Worm (Caenorhabditis elegans): ENCODE results near the gene F12E12.2.

F12E12.2 gene

DNA sequence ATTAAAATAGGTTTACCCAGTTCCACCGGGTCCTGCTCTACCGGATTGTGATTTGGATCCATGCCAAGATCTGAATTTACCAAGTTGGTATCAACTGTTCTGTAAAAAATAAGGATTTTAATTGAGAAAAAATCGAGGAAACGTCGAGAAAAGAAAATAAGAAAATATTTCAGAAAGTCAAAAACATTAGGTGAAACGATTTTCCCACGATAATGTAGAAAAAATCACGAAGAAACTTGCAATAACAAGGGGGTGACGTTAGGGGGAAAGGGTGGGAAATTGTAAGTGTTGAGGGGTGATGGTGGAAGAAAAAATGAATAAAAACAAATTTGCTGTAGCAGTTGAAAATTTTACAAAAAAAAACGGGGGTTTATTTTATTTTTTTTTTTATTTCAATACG lies 33.4 kb downstream of the F12E12.2 start, which contains the start of gene T24E12.10:
T24E12.10 (minus strand) TSS at position 101 of the 400 bp plus-strand sequence.
- no peak for TF ChIP-seq nhr-11 (tag; optimal IDR thresholded peaks at IDR 0.05)
- TF ChIP-seq nhr-23 (tag; optimal IDR thresholded peaks at IDR 0.05) = no peak
- no peak for TF ChIP-seq elt-3 (tag; optimal IDR thresholded peaks at IDR 0.05)
- TF ChIP-seq lin-11 (tag; optimal IDR thresholded peaks at IDR 0.05) = no peak
- no peak for TF ChIP-seq lin-39 (tag; optimal IDR thresholded peaks at IDR 0.05)
- TF ChIP-seq nhr-21 (tag; optimal IDR thresholded peaks at IDR 0.05) = no peak
- TF ChIP-seq ama-1 (optimal IDR thresholded peaks at IDR 0.05) = no peak
- no peak for TF ChIP-seq egl-27 (tag; optimal IDR thresholded peaks at IDR 0.05)
- no peak for TF ChIP-seq aly-2 (tag; optimal IDR thresholded peaks at IDR 0.05)
- no peak for TF ChIP-seq sem-4 (tag; optimal IDR thresholded peaks at IDR 0.05)
- no peak for TF ChIP-seq nhr-10 (tag; optimal IDR thresholded peaks at IDR 0.05)
- no peak for TF ChIP-seq ZK546.5 (tag; optimal IDR thresholded peaks at IDR 0.05)
- no peak for TF ChIP-seq nhr-12 (tag; optimal IDR thresholded peaks at IDR 0.05)
- TF ChIP-seq alr-1 (tag; optimal IDR thresholded peaks at IDR 0.05) = no peak
- no peak for TF ChIP-seq sma-3 (GFP tag; optimal IDR thresholded peaks at IDR 0.05)
- TF ChIP-seq nhr-237 (tag; optimal IDR thresholded peaks at IDR 0.05) = no peak
- no peak for TF ChIP-seq Y55F3AM.14 (GFP tag; optimal IDR thresholded peaks at IDR 0.05)
- TF ChIP-seq elt-1 (tag; optimal IDR thresholded peaks at IDR 0.05) = no peak
- no peak for TF ChIP-seq ceh-16 (tag; optimal IDR thresholded peaks at IDR 0.05)
- TF ChIP-seq mdl-1 (tag; optimal IDR thresholded peaks at IDR 0.05) = no peak

DNA sequence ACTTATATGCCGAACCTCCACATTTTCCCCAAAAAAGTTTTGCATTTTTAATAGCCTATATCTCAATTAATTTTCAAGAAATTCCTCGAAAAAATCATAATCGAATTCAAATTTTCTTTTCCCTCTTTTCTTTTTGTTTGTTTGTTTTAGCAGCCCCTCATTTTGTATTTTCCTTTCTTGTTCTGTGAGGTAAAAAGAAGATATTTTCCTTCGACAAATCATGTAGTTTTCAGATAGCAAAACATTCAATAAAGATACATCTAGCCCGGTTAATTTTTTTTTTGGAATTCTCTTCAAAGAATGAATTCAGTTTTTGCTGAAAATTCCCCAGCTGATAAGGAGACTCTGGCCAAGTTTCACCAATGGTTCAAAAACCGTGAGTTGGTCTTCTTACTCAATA lies 36.0 kb downstream of the F12E12.2 start, which contains the start of gene T24E12.3:
T24E12.3 (plus strand) TSS at position 301 of the 400 bp plus-strand sequence.
- TF ChIP-seq elt-1 (tag; optimal IDR thresholded peaks at IDR 0.05) (no peak), nhr-10 (tag; optimal IDR thresholded peaks at IDR 0.05) (no peak), ceh-16 (tag; optimal IDR thresholded peaks at IDR 0.05) (no peak), sem-4 (tag; optimal IDR thresholded peaks at IDR 0.05) (no peak), snpc-4 (tag; optimal IDR thresholded peaks at IDR 0.05) (no peak), egl-27 (tag; optimal IDR thresholded peaks at IDR 0.05) (no peak), Y55F3AM.14 (GFP tag; optimal IDR thresholded peaks at IDR 0.05) (no peak), unc-39 (tag; optimal IDR thresholded peaks at IDR 0.05) (no peak), nhr-129 (tag; optimal IDR thresholded peaks at IDR 0.05) (no peak)

DNA sequence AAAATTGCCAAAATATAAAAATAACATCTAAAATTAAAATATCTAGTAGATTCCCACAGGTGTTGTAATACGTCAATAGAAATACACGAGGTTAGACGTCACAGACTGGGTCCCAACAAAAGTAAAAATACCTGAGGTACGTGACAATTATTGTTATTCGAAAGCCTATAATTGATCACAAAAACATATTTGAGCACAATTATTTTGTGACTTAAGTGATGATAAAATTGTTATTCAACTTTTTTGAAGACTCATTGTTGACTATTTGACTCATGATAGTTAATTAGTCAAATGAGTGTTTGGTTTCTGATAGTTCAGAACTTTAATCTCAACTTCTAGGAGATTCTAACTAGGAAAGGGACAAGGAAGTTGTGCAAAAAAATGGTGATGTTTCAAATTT lies 38.1 kb downstream of the F12E12.2 start:
- TF ChIP-seq aly-2 (tag; optimal IDR thresholded peaks at IDR 0.05) = no peak
- TF ChIP-seq ama-1 (optimal IDR thresholded peaks at IDR 0.05) = no peak

DNA sequence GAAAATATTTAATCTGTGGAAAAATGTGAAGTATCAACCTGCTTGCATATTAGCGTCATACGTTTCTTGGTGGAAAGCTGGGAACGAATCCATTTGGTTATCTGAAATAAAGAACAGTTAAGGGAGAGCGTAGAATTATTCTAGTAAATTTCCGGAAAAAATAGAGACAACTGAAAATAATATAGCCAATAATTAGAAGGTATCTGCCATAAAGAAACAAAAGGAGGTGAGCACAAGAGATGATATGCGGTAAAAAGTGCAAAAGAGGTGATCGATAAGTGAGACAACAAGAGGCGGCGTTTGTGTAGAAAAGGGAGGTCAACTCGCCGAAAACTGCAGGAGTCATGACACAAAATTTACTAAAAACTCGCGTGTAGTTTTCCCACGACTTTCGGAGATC lies 39.7 kb downstream of the F12E12.2 start, which contains the start of gene T24E12.11:
T24E12.11 (minus strand) TSS at position 101 of the 400 bp plus-strand sequence.
- TF ChIP-seq nhr-237 (tag; optimal IDR thresholded peaks at IDR 0.05) = no peak
- TF ChIP-seq blmp-1 (tag; optimal IDR thresholded peaks at IDR 0.05; ENCODE audit: insufficient read depth) = no peak
- TF ChIP-seq lsy-2 (tag; optimal IDR thresholded peaks at IDR 0.05) = no peak
- TF ChIP-seq nhr-23 (tag; optimal IDR thresholded peaks at IDR 0.05) = no peak
- no peak for TF ChIP-seq elt-3 (tag; optimal IDR thresholded peaks at IDR 0.05)
- no peak for TF ChIP-seq unc-55 (GFP tag; optimal IDR thresholded peaks at IDR 0.05)
- no peak for TF ChIP-seq mbf-1 (tag; optimal IDR thresholded peaks at IDR 0.05)
- no peak for TF ChIP-seq unc-62 (GFP tag; optimal IDR thresholded peaks at IDR 0.05)
- no peak for TF ChIP-seq sma-9 (GFP tag; optimal IDR thresholded peaks at IDR 0.05)
- TF ChIP-seq sma-9 (tag; optimal IDR thresholded peaks at IDR 0.05) = no peak
- no peak for TF ChIP-seq elt-1 (tag; optimal IDR thresholded peaks at IDR 0.05)
- TF ChIP-seq mab-5 (tag; optimal IDR thresholded peaks at IDR 0.05) = no peak
- no peak for TF ChIP-seq R02D3.7 (tag; optimal IDR thresholded peaks at IDR 0.05)
- TF ChIP-seq sma-3 (GFP tag; optimal IDR thresholded peaks at IDR 0.05) = no peak
- no peak for TF ChIP-seq ztf-1 (GFP tag; conservative IDR thresholded peaks at IDR 0.05)
- TF ChIP-seq peb-1 (tag; optimal IDR thresholded peaks at IDR 0.05) = no peak
- no peak for TF ChIP-seq nhr-21 (tag; optimal IDR thresholded peaks at IDR 0.05)
- TF ChIP-seq fos-1 (tag; optimal IDR thresholded peaks at IDR 0.05) = no peak
- no peak for TF ChIP-seq egl-27 (tag; optimal IDR thresholded peaks at IDR 0.05)
- TF ChIP-seq nhr-11 (tag; optimal IDR thresholded peaks at IDR 0.05) = no peak
- no peak for TF ChIP-seq snpc-4 (tag; optimal IDR thresholded peaks at IDR 0.05)

DNA sequence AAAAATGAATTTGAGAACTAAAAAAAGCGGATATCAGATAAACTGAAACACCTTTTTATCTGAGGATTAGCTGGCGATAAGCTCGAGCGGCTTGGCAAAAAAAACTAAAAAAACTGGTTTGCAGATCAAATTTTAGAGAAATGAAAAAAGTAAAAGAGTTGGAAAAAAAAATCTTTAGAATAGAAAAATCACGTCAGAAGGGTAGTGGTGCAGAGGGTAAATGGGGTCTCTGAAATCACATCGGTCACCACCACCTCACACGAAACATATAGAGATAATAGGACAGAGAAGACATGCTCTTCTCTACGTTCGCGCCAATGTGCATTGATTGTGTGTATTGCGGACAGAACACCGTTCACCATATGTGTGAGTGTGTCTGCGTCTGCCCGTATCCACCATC lies 41.5 kb downstream of the F12E12.2 start:
- TF ChIP-seq dmd-4 (tag; optimal IDR thresholded peaks at IDR 0.05) = no peak
